Worm (Caenorhabditis elegans): ENCODE measurements around the gene F56B3.9.

ce11 chrIV:773580-773979, 2.4 kb downstream of the F56B3.9 start:
- TF ChIP-seq madf-3 (GFP tag; IDR thresholded peaks at IDR 0.05) (no peak), ZK185.1 (tag; optimal IDR thresholded peaks at IDR 0.05; ENCODE audit: poor library complexity, severe bottlenecking) (no peak), Y53F4B.3 (GFP tag; IDR thresholded peaks at IDR 0.05) (no peak), Y79H2A.3 (GFP tag; conservative IDR thresholded peaks at IDR 0.05) (no peak), madf-10 (tag; optimal IDR thresholded peaks at IDR 0.05) (no peak), F55B11.4 (tag; optimal IDR thresholded peaks at IDR 0.05; ENCODE audit: borderline replicate concordance, insufficient read depth) (no peak), snpc-4 (GFP tag; optimal IDR thresholded peaks at IDR 0.05) (no peak), snpc-4 (tag; optimal IDR thresholded peaks at IDR 0.05) (no peak), ama-1 (optimal IDR thresholded peaks at IDR 0.05) (no peak), ama-1 (GFP tag; optimal IDR thresholded peaks at IDR 0.05) (no peak), gei-17 (GFP tag; optimal IDR thresholded peaks at IDR 0.05) (no peak), K11D2.4 (GFP tag; IDR thresholded peaks at IDR 0.05) (no peak), pha-4 (tag; optimal IDR thresholded peaks at IDR 0.05) (no peak), rcor-1 (GFP tag; IDR thresholded peaks at IDR 0.05) (no peak), B0035.1 (tag; optimal IDR thresholded peaks at IDR 0.05) (no peak)
